Worm (Caenorhabditis elegans) whole organism, L2 larva: ENCODE data around the gene R05F9.11.

Source experiments
- C34F6.9 ChIP-seq: fragments of 150-350 bp; optimal IDR thresholded peaks from 2 replicates; lab custom pipeline; 2014; ENCODE audit warnings: missing biosample characterization, missing genetic modification characterization
- F13H6.1 ChIP-seq: sonication (generic microtip); optimal IDR thresholded peaks from 2 replicates; lab custom pipeline; 2016; ENCODE audit warnings: missing genetic modification characterization, missing compliant biosample characterization
- Y55F3AM.14 ChIP-seq: fragments of 200-800 bp; sonication (Bioruptor generic); optimal IDR thresholded peaks from 2 replicates; lab custom pipeline; 2018; ENCODE audit warnings: mild to moderate bottlenecking, missing genetic modification characterization, missing compliant biosample characterization
- ZK546.5 ChIP-seq: sonication (generic microtip); optimal IDR thresholded peaks from 2 replicates; lab custom pipeline; 2017; ENCODE audit warnings: missing biosample characterization, missing genetic modification characterization
- alr-1 ChIP-seq: fragments of 150-350 bp; optimal IDR thresholded peaks from 2 replicates; lab custom pipeline; 2014; ENCODE audit warnings: missing biosample characterization, missing genetic modification characterization
- aly-2 ChIP-seq: fragments of 150-350 bp; optimal IDR thresholded peaks from 2 replicates; lab custom pipeline; 2014; ENCODE audit warnings: missing biosample characterization, missing genetic modification characterization
- ama-1 ChIP-seq: fragments of 150-350 bp; optimal IDR thresholded peaks from 2 replicates; lab custom pipeline; 2018; ENCODE audit warnings: inconsistent platforms
- ceh-16 ChIP-seq: fragments of 150-350 bp; optimal IDR thresholded peaks from 2 replicates; lab custom pipeline; 2014; ENCODE audit warnings: missing biosample characterization, missing genetic modification characterization
- crh-2 ChIP-seq: sonication (generic microtip); optimal IDR thresholded peaks from 2 replicates; lab custom pipeline; 2017; ENCODE audit warnings: missing biosample characterization, missing genetic modification characterization
- dmd-4 ChIP-seq: sonication (generic microtip); optimal IDR thresholded peaks from 2 replicates; lab custom pipeline; 2017; ENCODE audit warnings: missing biosample characterization, missing genetic modification characterization
- elt-1 ChIP-seq: fragments of 150-350 bp; optimal IDR thresholded peaks from 2 replicates; lab custom pipeline; 2014; ENCODE audit warnings: missing biosample characterization, missing genetic modification characterization
- fos-1 ChIP-seq: fragments of 150-350 bp; optimal IDR thresholded peaks from 2 replicates; lab custom pipeline; 2014; ENCODE audit warnings: missing biosample characterization, missing genetic modification characterization
- gmeb-1 ChIP-seq: fragments of 150-350 bp; optimal IDR thresholded peaks from 2 replicates; lab custom pipeline; 2014; ENCODE audit warnings: missing biosample characterization, missing genetic modification characterization
- lin-13 ChIP-seq: fragments of 150-350 bp; optimal IDR thresholded peaks from 2 replicates; lab custom pipeline; 2014; ENCODE audit warnings: missing biosample characterization, missing genetic modification reagents, missing genetic modification characterization
- lsy-2 ChIP-seq, 2 experiments: fragments of 150-350 bp in 1 of 2; sonication (generic microtip) in 1 of 2; optimal IDR thresholded peaks; 2 replicates each; lab custom pipeline; 2014 to 2017; ENCODE audit warnings: missing biosample characterization in 2 of 2, missing genetic modification characterization in 2 of 2
- mbf-1 ChIP-seq: sonication (generic microtip); optimal IDR thresholded peaks from 2 replicates; lab custom pipeline; 2017; ENCODE audit warnings: missing biosample characterization, missing genetic modification characterization
- mdl-1 ChIP-seq, 2 experiments: fragments of 150-350 bp in 1 of 2; sonication (generic microtip) in 1 of 2; optimal IDR thresholded peaks; 2 replicates each; lab custom pipeline; 2017; ENCODE audit warnings: missing biosample characterization in 2 of 2, missing genetic modification characterization in 2 of 2
- nhr-11 ChIP-seq: fragments of 150-350 bp; optimal IDR thresholded peaks from 2 replicates; lab custom pipeline; 2014; ENCODE audit warnings: missing biosample characterization, missing genetic modification characterization
- nhr-129 ChIP-seq: fragments of 150-350 bp; optimal IDR thresholded peaks from 2 replicates; lab custom pipeline; 2014; ENCODE audit warnings: missing biosample characterization, missing genetic modification characterization
- nhr-23 ChIP-seq: fragments of 150-350 bp; optimal IDR thresholded peaks from 2 replicates; lab custom pipeline; 2014; ENCODE audit warnings: missing biosample characterization, missing genetic modification reagents, missing genetic modification characterization
- nhr-237 ChIP-seq: fragments of 150-350 bp; optimal IDR thresholded peaks from 2 replicates; lab custom pipeline; 2014; ENCODE audit warnings: missing biosample characterization, missing genetic modification characterization
- nhr-25 ChIP-seq: fragments of 150-350 bp; sonication (generic microtip); optimal IDR thresholded peaks from 3 replicates; lab custom pipeline; 2014; ENCODE audit warnings: missing biosample characterization, missing genetic modification characterization
- nhr-6 ChIP-seq: fragments of 150-350 bp; optimal IDR thresholded peaks from 2 replicates; lab custom pipeline; 2014; ENCODE audit warnings: missing biosample characterization, missing genetic modification characterization
- nhr-77 ChIP-seq: fragments of 150-350 bp; optimal IDR thresholded peaks from 2 replicates; lab custom pipeline; 2014; ENCODE audit warnings: missing biosample characterization, missing genetic modification characterization
- sem-4 ChIP-seq: fragments of 150-350 bp; optimal IDR thresholded peaks from 2 replicates; lab custom pipeline; 2014; ENCODE audit warnings: missing biosample characterization, missing genetic modification reagents, missing genetic modification characterization
- skn-1 ChIP-seq: sonication (generic microtip); optimal IDR thresholded peaks from 2 replicates; lab custom pipeline; 2017; ENCODE audit warnings: missing biosample characterization, missing genetic modification characterization
- sma-3 ChIP-seq: sonication (generic microtip); optimal IDR thresholded peaks from 2 replicates; lab custom pipeline; 2016; ENCODE audit warnings: missing genetic modification reagents, missing genetic modification characterization, missing compliant biosample characterization
- sma-9 ChIP-seq, 2 experiments: fragments of 150-350 bp in 1 of 2; sonication (generic microtip) in 1 of 2; optimal IDR thresholded peaks; 2 replicates each; lab custom pipeline; 2014 to 2016; ENCODE audit warnings: missing genetic modification characterization in 2 of 2, mild to moderate bottlenecking in 1 of 2, missing biosample characterization in 1 of 2, missing compliant biosample characterization in 1 of 2, missing genetic modification reagents in 1 of 2, moderate library complexity in 1 of 2
- snpc-4 ChIP-seq: fragments of 150-350 bp; optimal IDR thresholded peaks from 2 replicates; lab custom pipeline; 2014; ENCODE audit warnings: missing biosample characterization, missing genetic modification characterization
- unc-39 ChIP-seq: fragments of 150-350 bp; optimal IDR thresholded peaks from 2 replicates; lab custom pipeline; 2014; ENCODE audit warnings: missing biosample characterization, missing genetic modification characterization
- unc-55 ChIP-seq: fragments of 150-350 bp; sonication (generic microtip); optimal IDR thresholded peaks from 3 replicates; lab custom pipeline; 2014; ENCODE audit warnings: missing biosample characterization, missing genetic modification reagents, missing genetic modification characterization
- unc-62 ChIP-seq: fragments of 150-350 bp; optimal IDR thresholded peaks from 2 replicates; lab custom pipeline; 2014; ENCODE audit warnings: missing biosample characterization, missing genetic modification reagents, missing genetic modification characterization
- zag-1 ChIP-seq: fragments of 150-350 bp; optimal IDR thresholded peaks from 2 replicates; lab custom pipeline; 2014; ENCODE audit warnings: missing biosample characterization, missing genetic modification characterization
- ztf-1 ChIP-seq: fragments of 200-800 bp; sonication (Bioruptor generic); conservative IDR thresholded peaks from 2 replicates; pipeline ENCODE4 v1.3.6; 2022; ENCODE audit warnings: missing genetic modification characterization, missing compliant biosample characterization

The R05F9.11 gene

DNA sequence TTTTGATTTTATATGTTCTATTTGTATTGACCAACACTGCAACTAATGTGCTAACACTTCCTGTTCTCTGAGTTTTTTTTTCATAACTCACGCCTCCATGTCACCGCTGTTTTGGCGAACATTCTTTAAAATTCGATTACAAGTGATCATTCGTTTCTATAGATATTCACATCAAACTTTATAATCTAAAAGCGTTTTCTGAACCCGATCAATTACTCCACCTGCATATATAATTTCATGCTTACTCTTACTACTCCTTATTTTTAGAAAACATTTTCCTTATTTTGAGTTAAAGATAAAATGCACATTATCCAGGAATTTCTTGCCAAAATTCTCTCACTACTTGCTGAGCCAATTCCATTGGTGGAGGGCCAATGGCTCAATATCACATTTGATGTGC is 28.0 kb downstream of the R05F9.11 start, which contains the start of gene R05F9.7:
TSS of gene R05F9.7 (plus strand) at position 301 of the 400 bp plus-strand sequence.
- no peak for TF ChIP-seq C34F6.9
- TF ChIP-seq nhr-11 (tag; lab: Kevin White, UChicago): no peak
- no peak for TF ChIP-seq ZK546.5 (tag; lab: Kevin White, UChicago)
- TF ChIP-seq crh-2: no peak
- TF ChIP-seq ceh-16 (tag; lab: Kevin White, UChicago): no peak
- TF ChIP-seq, all 48 proteins: peak for 0

DNA sequence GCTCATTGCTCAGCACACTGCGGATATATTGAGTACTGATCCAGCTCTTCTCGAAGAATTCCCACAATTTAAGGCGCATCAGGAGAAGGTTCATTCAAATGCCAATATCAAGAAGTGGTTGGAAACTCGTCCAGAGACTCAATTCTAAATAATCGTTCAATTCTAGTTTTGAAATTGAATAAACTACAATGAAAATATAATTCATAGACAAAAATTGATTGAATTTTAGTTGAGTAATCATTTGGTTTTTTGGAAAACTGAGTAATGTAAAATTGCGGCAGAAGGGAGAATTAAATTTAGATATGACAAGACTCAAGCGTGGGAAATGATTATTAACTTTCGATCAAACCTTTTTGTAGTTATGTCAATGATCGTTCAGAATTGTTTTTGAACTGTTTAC is 29.6 kb downstream of the R05F9.11 start:
- TF ChIP-seq ama-1 (lab: Kevin White, UChicago) (no peak), nhr-129 (no peak), ztf-1 (no peak), nhr-77 (tag; lab: Kevin White, UChicago) (no peak), unc-39 (no peak), skn-1 (tag; lab: Kevin White, UChicago) (no peak), ZK546.5 (tag; lab: Kevin White, UChicago) (no peak), nhr-237 (tag; lab: Kevin White, UChicago) (no peak), mbf-1 (tag; lab: Kevin White, UChicago) (no peak), mdl-1 (tag; optimal IDR thresholded peaks at IDR 0.05; lab: Kevin White, UChicago) (no peak), nhr-6 (tag; lab: Kevin White, UChicago) (no peak), zag-1 (tag; lab: Kevin White, UChicago) (no peak)
- TF ChIP-seq, all 48 proteins: peak for 0

DNA sequence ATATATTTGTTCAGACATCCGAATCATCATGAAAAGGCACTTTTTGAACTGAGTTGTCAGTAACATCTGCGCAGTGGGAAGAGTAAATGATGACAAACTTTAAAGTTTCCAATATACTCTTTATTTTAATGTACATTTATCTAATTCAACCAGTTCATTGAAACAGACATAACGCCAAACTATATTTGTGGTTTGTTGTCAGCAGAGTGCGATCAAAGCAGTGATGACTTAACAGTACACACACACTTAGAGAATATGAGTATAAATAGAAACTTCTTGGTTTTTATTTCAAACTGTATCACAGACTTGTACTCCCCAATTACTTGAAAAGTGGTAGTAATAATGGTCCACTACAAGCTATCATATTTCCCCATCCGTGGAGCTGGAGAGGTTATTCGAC is 30.6 kb downstream of the R05F9.11 start, which contains the start of gene gst-8:
TSS of gene gst-8 (plus strand) at position 301 of the 400 bp plus-strand sequence.
- TF ChIP-seq skn-1 (tag; lab: Kevin White, UChicago) (peak; percentile 56), lsy-2 (tag; optimal IDR thresholded peaks at IDR 0.05; lab: Kevin White, UChicago) (no peak), nhr-77 (tag; lab: Kevin White, UChicago) (no peak)

DNA sequence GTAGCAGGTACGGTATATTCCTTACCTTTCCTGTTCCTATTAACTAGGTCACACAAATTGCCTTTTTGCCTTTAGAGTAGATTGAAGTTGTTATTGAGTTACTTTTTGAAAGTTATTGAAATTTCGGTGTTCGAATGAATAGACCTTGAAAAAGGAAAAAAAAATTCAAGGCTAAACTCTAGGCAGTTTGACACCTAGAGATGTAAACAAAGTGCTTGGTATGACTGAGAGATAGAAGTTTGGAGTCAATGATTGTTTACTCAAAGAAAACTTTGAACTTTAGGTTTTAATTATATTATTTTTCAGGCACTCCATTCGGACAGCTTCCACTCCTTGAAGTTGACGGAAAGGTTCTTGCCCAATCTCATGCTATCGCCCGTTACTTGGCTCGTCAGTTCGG is 31.5 kb downstream of the R05F9.11 start:
- peak; percentile 1 for TF ChIP-seq crh-2
- no peak for TF ChIP-seq alr-1 (tag; lab: Kevin White, UChicago)
- TF ChIP-seq aly-2 (tag; lab: Kevin White, UChicago): no peak
- TF ChIP-seq nhr-25 (tag; lab: Kevin White, UChicago): peak; percentile 38

DNA sequence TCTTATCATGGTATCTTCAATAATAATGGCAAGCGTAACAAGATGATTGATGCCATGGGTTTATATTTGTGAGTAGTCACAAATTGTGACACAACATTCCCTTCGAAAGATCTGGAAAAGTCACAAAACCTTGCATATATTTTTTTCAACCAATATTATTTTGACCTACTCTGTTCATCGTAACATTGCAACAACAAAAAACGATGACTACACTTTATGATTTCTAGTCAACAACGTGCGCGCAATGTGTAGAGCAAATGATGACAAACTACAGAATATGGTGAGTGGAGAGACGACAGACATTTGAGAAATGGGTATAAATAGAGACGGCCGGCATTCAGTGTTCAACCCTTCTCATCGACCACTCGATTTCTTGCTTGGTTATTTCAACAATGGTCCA is 32.3 kb downstream of the R05F9.11 start, which contains the start of gene gst-7:
TSS of gene gst-7 (plus strand) at position 336 of the 400 bp plus-strand sequence.
- no peak for TF ChIP-seq dmd-4
- TF ChIP-seq elt-1 (tag; lab: Kevin White, UChicago): no peak
- peak; percentile 23 for TF ChIP-seq F13H6.1
- TF ChIP-seq fos-1 (tag; lab: Kevin White, UChicago): peak; percentile 64
- TF ChIP-seq unc-62 (GFP tag; lab: Kevin White, UChicago): no peak
- peak; percentile 61 for TF ChIP-seq sma-3
- no peak for TF ChIP-seq mbf-1 (tag; lab: Kevin White, UChicago)
- TF ChIP-seq nhr-23 (tag; lab: Kevin White, UChicago): no peak
- peak; percentile 75 for TF ChIP-seq sma-9 (GFP tag; optimal IDR thresholded peaks at IDR 0.05; lab: Kevin White, UChicago)
- TF ChIP-seq sma-9 (tag; optimal IDR thresholded peaks at IDR 0.05; lab: Kevin White, UChicago): no peak
- TF ChIP-seq gmeb-1 (tag; lab: Kevin White, UChicago): peak; percentile 6
- peak; percentile 15 for TF ChIP-seq unc-55 (GFP tag; lab: Kevin White, UChicago)
- TF ChIP-seq lsy-2 (tag; optimal IDR thresholded peaks at IDR 0.05; lab: Kevin White, UChicago): no peak
- TF ChIP-seq crh-2: peak; percentile 21
- TF ChIP-seq nhr-129: peak; percentile 26
- TF ChIP-seq nhr-25 (tag; lab: Kevin White, UChicago): peak; percentile 62
- TF ChIP-seq Y55F3AM.14 (GFP tag; lab: Kevin White, UChicago): no peak
- TF ChIP-seq skn-1 (tag; lab: Kevin White, UChicago): peak; percentile 94
- no peak for TF ChIP-seq sem-4
- no peak for TF ChIP-seq lin-13
- peak; percentile 1 for TF ChIP-seq C34F6.9
- no peak for TF ChIP-seq snpc-4 (tag; lab: Kevin White, UChicago)
- no peak for TF ChIP-seq mdl-1 (tag; optimal IDR thresholded peaks at IDR 0.05; lab: Kevin White, UChicago)
- no peak for TF ChIP-seq nhr-11 (tag; lab: Kevin White, UChicago)
